Worm (Caenorhabditis elegans) whole organism, mixed stage, embryonic: Measurements from ENCODE around the gene Y54G2A.73.

Experiments used
- M03D4.4 ChIP-seq: sonication (generic microtip); optimal IDR thresholded peaks from 2 replicates; lab custom pipeline; 2017; ENCODE audit warnings: mild to moderate bottlenecking, missing genetic modification characterization, missing compliant biosample characterization
- bed-3 ChIP-seq: fragments of 200-800 bp; sonication (Bioruptor generic); optimal IDR thresholded peaks from 3 replicates; lab custom pipeline; 2018; ENCODE audit warnings: mild to moderate bottlenecking, missing genetic modification characterization, moderate library complexity, missing compliant biosample characterization
- blmp-1 ChIP-seq: fragments of 150-350 bp; optimal IDR thresholded peaks from 2 replicates; lab custom pipeline; 2014; ENCODE audit warnings: missing biosample characterization, missing genetic modification characterization
- ceh-39 ChIP-seq: fragments of 150-350 bp; optimal IDR thresholded peaks from 2 replicates; lab custom pipeline; 2014; ENCODE audit warnings: missing biosample characterization, missing genetic modification characterization
- ceh-43 ChIP-seq: fragments of 200-800 bp; sonication (Bioruptor generic); optimal IDR thresholded peaks from 2 replicates; lab custom pipeline; 2018; ENCODE audit warnings: mild to moderate bottlenecking, missing genetic modification characterization, moderate library complexity, missing compliant biosample characterization
- ceh-83 ChIP-seq: fragments of 200-800 bp; sonication (Bioruptor generic); optimal IDR thresholded peaks from 2 replicates; lab custom pipeline; 2018; ENCODE audit warnings: mild to moderate bottlenecking, missing genetic modification characterization, missing compliant biosample characterization
- ces-1 ChIP-seq: fragments of 150-350 bp; optimal IDR thresholded peaks from 2 replicates; lab custom pipeline; 2014; ENCODE audit warnings: missing biosample characterization, missing genetic modification reagents, missing genetic modification characterization
- cnd-1 ChIP-seq: fragments of 200-800 bp; sonication (Bioruptor generic); optimal IDR thresholded peaks from 2 replicates; lab custom pipeline; 2018; ENCODE audit warnings: mild to moderate bottlenecking, missing genetic modification characterization, missing compliant biosample characterization
- drap-1 ChIP-seq: fragments of 200-800 bp; sonication (Bioruptor generic); optimal IDR thresholded peaks from 3 replicates; lab custom pipeline; 2018; ENCODE audit warnings: mild to moderate bottlenecking, missing genetic modification characterization, missing compliant biosample characterization
- elt-1 ChIP-seq: sonication (generic microtip); optimal IDR thresholded peaks from 2 replicates; lab custom pipeline; 2017; ENCODE audit warnings: missing genetic modification characterization, mild to moderate bottlenecking, missing compliant biosample characterization, antibody characterized with exemption, moderate library complexity, borderline replicate concordance; ENCODE audit not compliant: insufficient read depth
- flh-1 ChIP-seq: fragments of 200-800 bp; sonication (Bioruptor generic); optimal IDR thresholded peaks from 2 replicates; lab custom pipeline; 2018; ENCODE audit warnings: mild to moderate bottlenecking, missing genetic modification characterization, moderate library complexity, missing compliant biosample characterization
- ham-2 ChIP-seq: fragments of 200-800 bp; sonication (Bioruptor generic); optimal IDR thresholded peaks from 2 replicates; lab custom pipeline; 2018; ENCODE audit warnings: mild to moderate bottlenecking, missing genetic modification characterization, missing compliant biosample characterization
- lsy-2 ChIP-seq: fragments of 150-350 bp; optimal IDR thresholded peaks from 2 replicates; lab custom pipeline; 2014; ENCODE audit warnings: missing biosample characterization, missing genetic modification characterization
- mls-2 ChIP-seq: sonication (generic microtip); optimal IDR thresholded peaks from 2 replicates; lab custom pipeline; 2016; ENCODE audit warnings: mild to moderate bottlenecking, missing genetic modification characterization, moderate library complexity, missing compliant biosample characterization
- nhr-12 ChIP-seq: fragments of 150-350 bp; optimal IDR thresholded peaks from 2 replicates; lab custom pipeline; 2014; ENCODE audit warnings: missing biosample characterization, missing genetic modification characterization
- nhr-2 ChIP-seq: fragments of 150-350 bp; optimal IDR thresholded peaks from 2 replicates; lab custom pipeline; 2014; ENCODE audit warnings: missing biosample characterization, missing genetic modification characterization
- nhr-237 ChIP-seq: fragments of 150-350 bp; optimal IDR thresholded peaks from 2 replicates; lab custom pipeline; 2014; ENCODE audit warnings: missing biosample characterization, missing genetic modification characterization
- nhr-76 ChIP-seq: sonication (generic microtip); optimal IDR thresholded peaks from 2 replicates; lab custom pipeline; 2017; ENCODE audit warnings: missing biosample characterization, missing genetic modification characterization
- pha-4 ChIP-seq: fragments of 150-350 bp; optimal IDR thresholded peaks from 2 replicates; lab custom pipeline; 2018; ENCODE audit warnings: missing biosample characterization, missing genetic modification reagents, missing genetic modification characterization
- sem-2 ChIP-seq: fragments of 200-800 bp; sonication (Bioruptor generic); optimal IDR thresholded peaks from 2 replicates; lab custom pipeline; 2018; ENCODE audit warnings: mild to moderate bottlenecking, missing genetic modification characterization, missing compliant biosample characterization
- snpc-4 ChIP-seq: fragments of 150-350 bp; optimal IDR thresholded peaks from 2 replicates; lab custom pipeline; 2014; ENCODE audit warnings: missing biosample characterization, missing genetic modification characterization
- sptf-1 ChIP-seq: sonication (generic microtip); optimal IDR thresholded peaks from 2 replicates; lab custom pipeline; 2017; ENCODE audit warnings: mild to moderate bottlenecking, missing genetic modification characterization, moderate library complexity, missing compliant biosample characterization
- tbx-8 ChIP-seq: fragments of 200-800 bp; sonication (Bioruptor generic); optimal IDR thresholded peaks from 2 replicates; lab custom pipeline; 2018; ENCODE audit warnings: mild to moderate bottlenecking, missing genetic modification characterization, moderate library complexity, missing compliant biosample characterization
- unc-120 ChIP-seq: sonication (generic microtip); optimal IDR thresholded peaks from 2 replicates; lab custom pipeline; 2017; ENCODE audit warnings: missing genetic modification characterization, missing compliant biosample characterization; ENCODE audit not compliant: poor library complexity, severe bottlenecking
- unc-62 ChIP-seq: fragments of 150-350 bp; optimal IDR thresholded peaks from 2 replicates; lab custom pipeline; 2014; ENCODE audit warnings: missing biosample characterization, missing genetic modification reagents, missing genetic modification characterization
- zip-8 ChIP-seq: fragments of 150-350 bp; optimal IDR thresholded peaks from 2 replicates; lab custom pipeline; 2014; ENCODE audit warnings: missing biosample characterization, missing genetic modification characterization
- ztf-11 ChIP-seq: fragments of 150-350 bp; optimal IDR thresholded peaks from 2 replicates; lab custom pipeline; 2014; ENCODE audit warnings: missing biosample characterization, missing genetic modification characterization

Gene Y54G2A.73

ce11 chrIV:2993278-2993899 lies 15.3 kb downstream of the Y54G2A.73 start:
- TF ChIP-seq flh-1 (GFP tag; lab: Kevin White, UChicago) (no peak), ztf-11 (tag; lab: Kevin White, UChicago) (peak; percentile 64), sptf-1 (tag; lab: Kevin White, UChicago) (peak; percentile 85), unc-120 (tag; lab: Kevin White, UChicago) (peak; percentile 80), ces-1 (GFP tag; lab: Kevin White, UChicago) (peak; percentile 57), sem-2 (GFP tag; lab: Kevin White, UChicago) (no peak), mls-2 (tag; lab: Kevin White, UChicago) (peak; percentile 79), pha-4 (tag; lab: Kevin White, UChicago) (no peak), ham-2 (peak; percentile 73), ceh-43 (peak; percentile 10), drap-1 (GFP tag; lab: Kevin White, UChicago) (peak; percentile 60), cnd-1 (tag; lab: Kevin White, UChicago) (peak; percentile 57), M03D4.4 (peak; percentile 68)

ce11 chrIV:2990519-2990918 lies 18.2 kb downstream of the Y54G2A.73 start:
- TF ChIP-seq unc-62 (GFP tag; lab: Kevin White, UChicago) (peak; percentile 0), bed-3 (GFP tag; lab: Kevin White, UChicago) (no peak), nhr-12 (no peak), cnd-1 (tag; lab: Kevin White, UChicago) (peak; percentile 30), ztf-11 (tag; lab: Kevin White, UChicago) (no peak), sptf-1 (tag; lab: Kevin White, UChicago) (peak; percentile 37), blmp-1 (no peak), lsy-2 (no peak), drap-1 (GFP tag; lab: Kevin White, UChicago) (peak; percentile 30), snpc-4 (tag; lab: Kevin White, UChicago) (no peak), nhr-2 (tag; lab: Kevin White, UChicago) (no peak), mls-2 (tag; lab: Kevin White, UChicago) (peak; percentile 22)
- TF ChIP-seq, all 35 proteins: peak for 5

- TF ChIP-seq ceh-83 (GFP tag; lab: Kevin White, UChicago), result no peak
- no peak for TF ChIP-seq ceh-39
- TF ChIP-seq nhr-237 (tag; lab: Kevin White, UChicago), result no peak
- TF ChIP-seq blmp-1, result no peak
- no peak for TF ChIP-seq elt-1 (tag; lab: Kevin White, UChicago)
- TF ChIP-seq flh-1 (GFP tag; lab: Kevin White, UChicago), result no peak
- TF ChIP-seq ham-2, result no peak
- no peak for TF ChIP-seq tbx-8
- no peak for TF ChIP-seq ztf-11 (tag; lab: Kevin White, UChicago)
Measured at ce11 chrIV:2986720-2987119, 22.0 kb downstream of the Y54G2A.73 start.

- TF ChIP-seq ces-1 (GFP tag; lab: Kevin White, UChicago) (peak; percentile 97), sptf-1 (tag; lab: Kevin White, UChicago) (no peak)
Measured at ce11 chrIV:2982443-2982842, 26.2 kb downstream of the Y54G2A.73 start.

- TF ChIP-seq ces-1 (GFP tag; lab: Kevin White, UChicago), result peak; percentile 35
- no peak for TF ChIP-seq cnd-1 (tag; lab: Kevin White, UChicago)
- no peak for TF ChIP-seq nhr-76 (tag; lab: Kevin White, UChicago)
- TF ChIP-seq blmp-1, result no peak
Measured at ce11 chrIV:2978384-2978783, 30.3 kb downstream of the Y54G2A.73 start, which contains the start of gene lad-2. TSS of gene lad-2 (minus strand) at chrIV:2978484.

ce11 chrIV:2971060-2971459 lies 37.6 kb downstream of the Y54G2A.73 start:
- TF ChIP-seq nhr-2 (tag; lab: Kevin White, UChicago), result no peak
- TF ChIP-seq zip-8, result no peak
- TF ChIP-seq flh-1 (GFP tag; lab: Kevin White, UChicago), result no peak
